Fruit fly (Drosophila melanogaster): ENCODE measurements around the gene pic.

pic gene

dm6 chr3R:13088395-13088794 is 36.4 kb downstream of the pic start, which contains the start of gene timeout (continued):
- TF ChIP-seq HLH4C (GFP tag; IDR thresholded peaks at IDR 0.05; ENCODE audit: partially characterized antibody) (peak; percentile 73), bbx (GFP tag; IDR thresholded peaks at IDR 0.05; ENCODE audit: partially characterized antibody) (peak; percentile 70), usp (GFP tag; optimal IDR thresholded peaks at IDR 0.05) (no peak), Mad (GFP tag; optimal IDR thresholded peaks at IDR 0.05) (no peak), phol (tag; optimal IDR thresholded peaks at IDR 0.05) (peak; percentile 48), Bgb (GFP tag; IDR thresholded peaks at IDR 0.05; ENCODE audit: partially characterized antibody) (peak; percentile 70), Med (GFP tag) (peak; percentile 70), CG9797 (GFP tag; optimal IDR thresholded peaks at IDR 0.05) (peak; percentile 38), CG6175 (GFP tag; IDR thresholded peaks at IDR 0.05) (no peak), CG11560 (tag; IDR thresholded peaks at IDR 0.05) (no peak), ato (GFP tag; IDR thresholded peaks at IDR 0.05; ENCODE audit: partially characterized antibody) (peak; percentile 62; the same call in 1 of the 2 replicates), zen2 (GFP tag; IDR thresholded peaks at IDR 0.05; ENCODE audit: partially characterized antibody) (peak; percentile 36; the same call in 1 of the 3 replicates), Dad (GFP tag; optimal IDR thresholded peaks at IDR 0.05) (no peak), CG15011 (GFP tag; optimal IDR thresholded peaks at IDR 0.05) (no peak), amos (GFP tag; IDR thresholded peaks at IDR 0.05; ENCODE audit: partially characterized antibody) (peak; percentile 71), CG11504 (tag; optimal IDR thresholded peaks at IDR 0.05) (peak; percentile 35), CG1529 (GFP tag; optimal IDR thresholded peaks at IDR 0.05) (no peak), CG7745 (tag; optimal IDR thresholded peaks at IDR 0.05) (no peak), CHES-1-like (GFP tag; optimal IDR thresholded peaks at IDR 0.05) (no peak), vnd (GFP tag; IDR thresholded peaks at IDR 0.05; ENCODE audit: partially characterized antibody) (peak; percentile 72), CG34224 (GFP tag; IDR thresholded peaks at IDR 0.05; ENCODE audit: partially characterized antibody) (peak; percentile 70), CG9932 (GFP tag; IDR thresholded peaks at IDR 0.05) (no peak), zen (tag; optimal IDR thresholded peaks at IDR 0.05) (peak; percentile 66), Abd-B (GFP tag; optimal IDR thresholded peaks at IDR 0.05) (peak; percentile 4), E2f2 (GFP tag; IDR thresholded peaks at IDR 0.05) (peak; percentile 89), Dip3 (GFP tag; optimal IDR thresholded peaks at IDR 0.05) (no peak), chif (GFP tag; optimal IDR thresholded peaks at IDR 0.05) (no peak), Scr (GFP tag; IDR thresholded peaks at IDR 0.05; ENCODE audit: partially characterized antibody) (peak; percentile 70), CG33213 (GFP tag; optimal IDR thresholded peaks at IDR 0.05) (peak; percentile 27), vvl (GFP tag; IDR thresholded peaks at IDR 0.05) (peak; percentile 88), Dp (GFP tag; optimal IDR thresholded peaks at IDR 0.05) (peak; percentile 86), CG17802 (tag; optimal IDR thresholded peaks at IDR 0.05) (no peak), CG9727 (GFP tag; optimal IDR thresholded peaks at IDR 0.05) (no peak), HLH3B (GFP tag; IDR thresholded peaks at IDR 0.05) (no peak), cad (GFP tag; optimal IDR thresholded peaks at IDR 0.05) (no peak), Sin3A (optimal IDR thresholded peaks at IDR 0.05) (peak; percentile 25), oc (tag; optimal IDR thresholded peaks at IDR 0.05) (no peak), Sry-δ (GFP tag; optimal IDR thresholded peaks at IDR 0.05) (peak; percentile 76), tna (GFP tag; IDR thresholded peaks at IDR 0.05; ENCODE audit: partially characterized antibody) (peak; percentile 59), E2f1 (GFP tag; IDR thresholded peaks at IDR 0.05) (peak; percentile 70; the same call in 1 of the 2 replicates), CG10565 (GFP tag; optimal IDR thresholded peaks at IDR 0.05) (no peak), cas (GFP tag; IDR thresholded peaks at IDR 0.05) (no peak), Gug (GFP tag; IDR thresholded peaks at IDR 0.05) (no peak), CG17186 (GFP tag; optimal IDR thresholded peaks at IDR 0.05) (peak; percentile 81), MBD-R2 (GFP tag; IDR thresholded peaks at IDR 0.05) (peak; percentile 87), Rx (GFP tag; IDR thresholded peaks at IDR 0.05) (no peak), slou (GFP tag; optimal IDR thresholded peaks at IDR 0.05) (no peak), jigr1 (GFP tag; IDR thresholded peaks at IDR 0.05) (no peak), pzg (GFP tag; optimal IDR thresholded peaks at IDR 0.05) (peak; percentile 74), HmgZ (tag; optimal IDR thresholded peaks at IDR 0.05) (peak; percentile 2), Jarid2 (GFP tag; optimal IDR thresholded peaks at IDR 0.05) (no peak)

Data from whole organism, embryonic.